Fruit fly (Drosophila melanogaster) whole organism, wandering third instar larva: ENCODE measurements around the gene alpha-Est5.

Experiments used
- GATAd ChIP-seq: sonication (Bioruptor generic); optimal IDR thresholded peaks from 2 replicates; lab custom pipeline; 2016; ENCODE audit warnings: missing biosample characterization, missing genetic modification characterization
- psq ChIP-seq: fragments of 200-800 bp; sonication (Bioruptor generic); optimal IDR thresholded peaks from 3 replicates; lab custom pipeline; 2017; ENCODE audit warnings: missing biosample characterization, mild to moderate bottlenecking, missing genetic modification characterization, moderate library complexity

DNA sequence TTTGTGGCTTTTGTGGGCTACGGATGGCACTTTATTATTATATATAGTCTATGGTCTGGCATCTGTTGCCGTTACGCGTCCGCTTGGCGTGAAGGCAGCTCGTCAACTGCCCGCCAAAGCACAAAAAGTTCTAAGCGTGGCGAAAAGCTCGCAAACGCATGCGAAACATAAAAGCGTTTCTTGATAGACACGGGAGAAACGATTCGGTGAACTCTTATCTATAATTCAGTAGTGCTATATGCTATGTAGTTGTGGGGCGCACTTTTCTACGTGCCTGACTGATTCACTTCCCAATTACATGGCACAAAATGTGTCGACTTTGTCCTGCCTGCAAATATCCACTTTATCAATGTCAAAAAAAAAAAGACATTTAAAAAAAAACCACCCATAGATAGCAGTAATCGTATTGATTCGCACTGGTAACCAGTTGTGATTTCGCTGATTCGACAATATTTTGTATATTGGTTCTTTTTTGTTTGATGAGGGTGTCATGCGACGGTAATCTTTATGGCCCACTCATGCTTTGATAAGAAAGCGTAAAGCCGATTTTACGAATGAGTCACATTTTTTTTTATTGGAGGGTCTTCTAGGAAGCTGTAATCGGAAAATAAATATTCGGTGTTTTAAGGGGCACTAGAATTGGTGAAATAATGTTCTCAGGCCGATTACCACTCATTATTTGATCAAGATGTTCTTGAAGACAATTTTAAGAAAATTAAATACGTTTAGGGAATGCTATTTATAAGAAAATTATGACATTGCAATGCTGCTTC, 31.0 kb downstream of the alpha-Est5 start, which contains the start of gene alpha-Est9:
- TF ChIP-seq GATAd (GFP tag; lab: Kevin White, UChicago), result no peak
- no peak for TF ChIP-seq psq (GFP tag; lab: Kevin White, UChicago)
